Worm (Caenorhabditis elegans) whole organism, L2 larva: ENCODE data around the gene C05B5.4.

Experiments
- ZK546.5 ChIP-seq: sonication (generic microtip); optimal IDR thresholded peaks from 2 replicates; lab custom pipeline; 2017; ENCODE audit warnings: missing biosample characterization, missing genetic modification characterization
- ama-1 ChIP-seq: fragments of 150-350 bp; optimal IDR thresholded peaks from 2 replicates; lab custom pipeline; 2018; ENCODE audit warnings: inconsistent platforms
- elt-1 ChIP-seq: fragments of 150-350 bp; optimal IDR thresholded peaks from 2 replicates; lab custom pipeline; 2014; ENCODE audit warnings: missing biosample characterization, missing genetic modification characterization
- lin-11 ChIP-seq: fragments of 150-350 bp; sonication (generic microtip); optimal IDR thresholded peaks from 2 replicates; lab custom pipeline; 2014; ENCODE audit warnings: missing biosample characterization, missing genetic modification characterization, inconsistent platforms, mixed read lengths
- lin-13 ChIP-seq: fragments of 150-350 bp; optimal IDR thresholded peaks from 2 replicates; lab custom pipeline; 2014; ENCODE audit warnings: missing biosample characterization, missing genetic modification reagents, missing genetic modification characterization
- lsy-2 ChIP-seq, 2 experiments: fragments of 150-350 bp in 1 of 2; sonication (generic microtip) in 1 of 2; optimal IDR thresholded peaks; 2 replicates each; lab custom pipeline; 2014 to 2017; ENCODE audit warnings: missing biosample characterization in 2 of 2, missing genetic modification characterization in 2 of 2
- mdl-1 ChIP-seq, 2 experiments: fragments of 150-350 bp in 1 of 2; sonication (generic microtip) in 1 of 2; optimal IDR thresholded peaks; 2 replicates each; lab custom pipeline; 2017; ENCODE audit warnings: missing biosample characterization in 2 of 2, missing genetic modification characterization in 2 of 2
- nhr-12 ChIP-seq: fragments of 150-350 bp; optimal IDR thresholded peaks from 2 replicates; lab custom pipeline; 2014; ENCODE audit warnings: missing biosample characterization, missing genetic modification characterization
- nhr-129 ChIP-seq: fragments of 150-350 bp; optimal IDR thresholded peaks from 2 replicates; lab custom pipeline; 2014; ENCODE audit warnings: missing biosample characterization, missing genetic modification characterization
- nhr-25 ChIP-seq: fragments of 150-350 bp; sonication (generic microtip); optimal IDR thresholded peaks from 3 replicates; lab custom pipeline; 2014; ENCODE audit warnings: missing biosample characterization, missing genetic modification characterization
- nhr-77 ChIP-seq: fragments of 150-350 bp; optimal IDR thresholded peaks from 2 replicates; lab custom pipeline; 2014; ENCODE audit warnings: missing biosample characterization, missing genetic modification characterization
- unc-55 ChIP-seq: fragments of 150-350 bp; sonication (generic microtip); optimal IDR thresholded peaks from 3 replicates; lab custom pipeline; 2014; ENCODE audit warnings: missing biosample characterization, missing genetic modification reagents, missing genetic modification characterization
- zag-1 ChIP-seq: fragments of 150-350 bp; optimal IDR thresholded peaks from 2 replicates; lab custom pipeline; 2014; ENCODE audit warnings: missing biosample characterization, missing genetic modification characterization

- no peak for TF ChIP-seq nhr-12 (tag; lab: Kevin White, UChicago)
- TF ChIP-seq zag-1 (tag; lab: Kevin White, UChicago), result no peak
- TF ChIP-seq nhr-25, result no peak
- no peak for TF ChIP-seq lsy-2 (tag; optimal IDR thresholded peaks at IDR 0.05; lab: Kevin White, UChicago)
- no peak for TF ChIP-seq ama-1 (lab: Kevin White, UChicago)
- no peak for TF ChIP-seq elt-1 (tag; lab: Kevin White, UChicago)
- no peak for TF ChIP-seq unc-55 (GFP tag; lab: Kevin White, UChicago)
- no peak for TF ChIP-seq nhr-77 (tag; lab: Kevin White, UChicago)
- no peak for TF ChIP-seq mdl-1 (tag; optimal IDR thresholded peaks at IDR 0.05; lab: Kevin White, UChicago)
- TF ChIP-seq lin-11 (tag; lab: Kevin White, UChicago), result no peak
- no peak for TF ChIP-seq nhr-129 (tag; lab: Kevin White, UChicago)
- no peak for TF ChIP-seq lin-13 (GFP tag; lab: Kevin White, UChicago)
- TF ChIP-seq ZK546.5, result no peak
These were observed 39.5 kb downstream of the C05B5.4 start, which contains the start of gene M04D8.5 for ce11 chrIII:10033213-10033612.
